Worm (Caenorhabditis elegans) whole organism, late embryonic: ENCODE data around the gene slc-17.3.

Source experiments
- C08G9.2 ChIP-seq: sonication (generic microtip); optimal IDR thresholded peaks from 2 replicates; lab custom pipeline; 2016; ENCODE audit warnings: mild to moderate bottlenecking, missing genetic modification characterization, moderate library complexity, missing compliant biosample characterization
- C38D4.7 ChIP-seq: fragments of 200-800 bp; sonication (Bioruptor generic); optimal IDR thresholded peaks from 2 replicates; lab custom pipeline; 2018; ENCODE audit warnings: mild to moderate bottlenecking, missing genetic modification characterization, moderate library complexity, missing compliant biosample characterization
- T23F11.4 ChIP-seq: fragments of 200-800 bp; sonication (Bioruptor generic); optimal IDR thresholded peaks from 2 replicates; lab custom pipeline; 2018; ENCODE audit warnings: mild to moderate bottlenecking, missing genetic modification characterization, missing compliant biosample characterization
- Y22D7AL.16 ChIP-seq: sonication (generic microtip); optimal IDR thresholded peaks from 2 replicates; lab custom pipeline; 2016; ENCODE audit warnings: missing genetic modification characterization, missing compliant biosample characterization
- ahr-1 ChIP-seq: sonication (generic microtip); optimal IDR thresholded peaks from 2 replicates; lab custom pipeline; 2016; ENCODE audit warnings: missing genetic modification characterization, missing compliant biosample characterization
- ama-1 ChIP-seq: fragments of 150-350 bp; optimal IDR thresholded peaks from 2 replicates; lab custom pipeline; 2014
- ceh-14 ChIP-seq: sonication (generic microtip); optimal IDR thresholded peaks from 2 replicates; lab custom pipeline; 2016; ENCODE audit warnings: missing genotype, missing genetic modification characterization, missing compliant biosample characterization
- ceh-19 ChIP-seq: fragments of 200-800 bp; sonication (Bioruptor generic); optimal IDR thresholded peaks from 2 replicates; lab custom pipeline; 2018; ENCODE audit warnings: mild to moderate bottlenecking, missing genetic modification characterization, missing compliant biosample characterization
- ceh-24 ChIP-seq: sonication (generic microtip); optimal IDR thresholded peaks from 2 replicates; lab custom pipeline; 2016; ENCODE audit warnings: mild to moderate bottlenecking, missing genetic modification characterization, missing compliant biosample characterization
- ceh-30 ChIP-seq: fragments of 150-350 bp; optimal IDR thresholded peaks from 2 replicates; lab custom pipeline; 2014; ENCODE audit warnings: missing biosample characterization, missing genetic modification characterization
- ceh-48 ChIP-seq: sonication (generic microtip); optimal IDR thresholded peaks from 2 replicates; lab custom pipeline; 2016; ENCODE audit warnings: missing genetic modification characterization, inconsistent platforms, missing compliant biosample characterization
- che-1 ChIP-seq: sonication (generic microtip); optimal IDR thresholded peaks from 2 replicates; lab custom pipeline; 2016; ENCODE audit warnings: mild to moderate bottlenecking, missing genetic modification characterization, missing compliant biosample characterization
- elt-2 ChIP-seq: sonication (generic microtip); optimal IDR thresholded peaks from 2 replicates; lab custom pipeline; 2016; ENCODE audit warnings: missing genetic modification reagents, missing genetic modification characterization, missing compliant biosample characterization
- elt-4 ChIP-seq: sonication (generic microtip); optimal IDR thresholded peaks from 2 replicates; lab custom pipeline; 2016; ENCODE audit warnings: missing genetic modification characterization, missing compliant biosample characterization
- ets-4 ChIP-seq: sonication (generic microtip); optimal IDR thresholded peaks from 2 replicates; lab custom pipeline; 2016; ENCODE audit warnings: missing genetic modification characterization, missing compliant biosample characterization
- eyg-1 ChIP-seq: sonication (generic microtip); optimal IDR thresholded peaks from 2 replicates; lab custom pipeline; 2016; ENCODE audit warnings: missing genotype, missing genetic modification characterization, missing compliant biosample characterization
- fkh-6 ChIP-seq: sonication (generic microtip); optimal IDR thresholded peaks from 2 replicates; lab custom pipeline; 2016; ENCODE audit warnings: missing genetic modification characterization, missing compliant biosample characterization
- hlh-6 ChIP-seq: sonication (generic microtip); optimal IDR thresholded peaks from 2 replicates; lab custom pipeline; 2016; ENCODE audit warnings: missing genotype, missing genetic modification characterization, missing compliant biosample characterization
- lim-6 ChIP-seq: sonication (generic microtip); optimal IDR thresholded peaks from 2 replicates; lab custom pipeline; 2016; ENCODE audit warnings: missing genetic modification characterization, missing compliant biosample characterization
- lin-11 ChIP-seq: fragments of 200-800 bp; sonication (Bioruptor generic); optimal IDR thresholded peaks from 2 replicates; lab custom pipeline; 2018; ENCODE audit warnings: mild to moderate bottlenecking, missing genetic modification characterization, missing compliant biosample characterization
- madf-2 ChIP-seq: sonication (generic microtip); optimal IDR thresholded peaks from 2 replicates; lab custom pipeline; 2017; ENCODE audit warnings: missing genetic modification characterization, missing compliant biosample characterization
- mec-3 ChIP-seq: sonication (generic microtip); optimal IDR thresholded peaks from 2 replicates; lab custom pipeline; 2016; ENCODE audit warnings: borderline replicate concordance, missing genetic modification characterization, missing compliant biosample characterization
- nfya-1 ChIP-seq: sonication (generic microtip); optimal IDR thresholded peaks from 2 replicates; lab custom pipeline; 2017; ENCODE audit warnings: missing genetic modification characterization, mild to moderate bottlenecking, missing compliant biosample characterization, antibody characterized with exemption, moderate library complexity
- nhr-232 ChIP-seq: sonication (generic microtip); optimal IDR thresholded peaks from 2 replicates; lab custom pipeline; 2016; ENCODE audit warnings: missing genetic modification characterization, missing compliant biosample characterization
- odd-2 ChIP-seq: sonication (generic microtip); optimal IDR thresholded peaks from 2 replicates; lab custom pipeline; 2017; ENCODE audit warnings: antibody characterized with exemption, mild to moderate bottlenecking, missing genetic modification characterization, missing compliant biosample characterization
- pha-4 ChIP-seq: fragments of 150-350 bp; optimal IDR thresholded peaks from 2 replicates; lab custom pipeline; 2018; ENCODE audit warnings: missing biosample characterization, missing genetic modification reagents, missing genetic modification characterization
- pqm-1 ChIP-seq: sonication (generic microtip); optimal IDR thresholded peaks from 2 replicates; lab custom pipeline; 2016; ENCODE audit warnings: missing genetic modification characterization, missing compliant biosample characterization
- pros-1 ChIP-seq: fragments of 150-350 bp; optimal IDR thresholded peaks from 2 replicates; lab custom pipeline; 2014; ENCODE audit warnings: missing biosample characterization, missing genetic modification reagents, missing genetic modification characterization
- ref-2 ChIP-seq: sonication (generic microtip); optimal IDR thresholded peaks from 2 replicates; lab custom pipeline; 2016; ENCODE audit warnings: missing genetic modification characterization, missing compliant biosample characterization
- sdc-2 ChIP-seq: sonication (generic microtip); optimal IDR thresholded peaks from 2 replicates; lab custom pipeline; 2016; ENCODE audit warnings: missing genotype, missing genetic modification characterization, missing compliant biosample characterization
- tbx-7 ChIP-seq: sonication (generic microtip); optimal IDR thresholded peaks from 2 replicates; lab custom pipeline; 2016; ENCODE audit warnings: missing genotype, missing genetic modification characterization, missing compliant biosample characterization
- unc-3 ChIP-seq, 2 experiments: fragments of 200-800 bp in 1 of 2; sonication (Bioruptor generic) in 1 of 2; sonication (generic microtip) in 1 of 2; conservative IDR thresholded peaks in 1 of 2; optimal IDR thresholded peaks in 1 of 2; 2 replicates each; pipeline versions ENCODE4 v1.3.6 to Lab custom; 2016 to 2022; ENCODE audit warnings: missing compliant biosample characterization in 2 of 2, missing genetic modification characterization in 2 of 2, missing genetic modification reagents in 1 of 2
- unc-42 ChIP-seq: sonication (generic microtip); optimal IDR thresholded peaks from 2 replicates; lab custom pipeline; 2016; ENCODE audit warnings: missing genotype, missing genetic modification characterization, missing compliant biosample characterization
- ztf-16 ChIP-seq: sonication (generic microtip); optimal IDR thresholded peaks from 2 replicates; lab custom pipeline; 2017; ENCODE audit warnings: missing genetic modification characterization, missing compliant biosample characterization

Gene slc-17.3

DNA sequence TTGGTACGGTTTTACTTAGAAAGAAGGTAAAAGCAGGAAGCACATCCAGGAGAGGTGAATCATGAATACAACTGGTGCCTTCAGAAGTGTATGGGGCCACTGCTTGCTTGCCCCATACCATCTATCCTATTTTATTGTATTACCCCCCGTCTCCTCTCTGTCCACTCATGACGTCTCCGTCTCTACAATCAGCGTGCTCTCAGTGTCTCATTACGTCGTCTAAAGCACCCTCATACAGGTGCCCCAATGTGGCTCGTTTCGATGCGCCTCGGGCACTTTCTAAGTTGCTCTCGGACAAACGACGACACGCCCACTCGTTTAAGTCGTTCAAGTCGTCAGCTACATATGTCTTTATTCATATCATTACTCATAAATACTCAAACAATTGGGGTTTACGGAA is 41.0 kb downstream of the slc-17.3 start:
- TF ChIP-seq ref-2 (tag; lab: Kevin White, UChicago) (peak; percentile 16), elt-2 (tag; lab: Kevin White, UChicago) (no peak)

DNA sequence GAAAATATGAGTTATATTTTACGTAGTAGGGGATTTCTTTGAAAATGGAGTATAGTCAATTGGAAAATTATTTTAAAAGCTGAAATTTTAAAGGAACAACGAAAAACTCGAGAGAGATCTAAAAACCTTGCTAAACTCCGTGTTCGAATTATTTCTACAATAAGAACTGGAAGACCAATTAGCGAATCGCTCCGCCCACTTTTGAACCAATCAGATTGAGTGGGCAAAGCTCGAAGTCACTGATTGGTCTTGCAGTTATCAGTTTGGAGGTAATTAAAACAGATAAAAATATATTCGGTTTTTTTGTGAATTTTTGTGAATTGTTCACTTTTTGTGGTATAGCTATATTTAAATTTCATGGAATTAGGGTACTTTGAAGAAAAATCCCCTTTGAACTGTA is 41.8 kb downstream of the slc-17.3 start:
- no peak for TF ChIP-seq ceh-48
- TF ChIP-seq lin-11: no peak
- no peak for TF ChIP-seq ahr-1 (tag; lab: Kevin White, UChicago)
- TF ChIP-seq nfya-1 (tag; lab: Kevin White, UChicago): peak; percentile 84
- TF ChIP-seq ceh-19 (GFP tag; lab: Kevin White, UChicago): no peak

DNA sequence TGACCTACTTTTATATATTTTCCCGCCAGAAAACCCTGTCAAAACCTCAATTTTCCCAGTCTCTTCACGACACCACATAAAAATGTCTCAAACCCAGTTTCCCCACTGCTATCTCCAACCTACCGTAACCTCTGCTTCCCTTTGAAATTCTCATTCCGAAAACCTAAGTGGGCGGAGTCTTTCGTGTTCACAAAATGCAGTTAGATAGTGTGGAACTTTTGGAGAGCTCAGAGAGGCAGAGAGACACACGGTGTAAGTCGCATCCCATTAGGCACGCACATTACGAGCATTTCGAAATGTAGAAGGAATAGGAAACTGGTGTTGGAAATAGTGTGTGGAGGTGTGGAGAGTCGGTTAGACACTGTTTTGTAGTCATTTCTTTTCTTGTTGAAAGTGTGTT is 45.2 kb downstream of the slc-17.3 start:
- TF ChIP-seq ref-2 (tag; lab: Kevin White, UChicago) (no peak), C38D4.7 (GFP tag; lab: Kevin White, UChicago) (no peak), pqm-1 (tag; lab: Kevin White, UChicago) (no peak), hlh-6 (tag; lab: Kevin White, UChicago) (no peak), unc-3 (GFP tag; conservative IDR thresholded peaks at IDR 0.05; lab: Robert Waterston, UW) (no peak), unc-3 (tag; optimal IDR thresholded peaks at IDR 0.05; lab: Kevin White, UChicago) (no peak), ceh-14 (tag; lab: Kevin White, UChicago) (no peak), ztf-16 (tag; lab: Kevin White, UChicago) (no peak), tbx-7 (tag; lab: Kevin White, UChicago) (no peak), che-1 (no peak), sdc-2 (tag; lab: Kevin White, UChicago) (no peak), ceh-30 (tag; lab: Kevin White, UChicago) (no peak), C08G9.2 (tag; lab: Kevin White, UChicago) (no peak), pha-4 (no peak), ets-4 (no peak), elt-4 (tag; lab: Kevin White, UChicago) (no peak), ceh-19 (GFP tag; lab: Kevin White, UChicago) (no peak), T23F11.4 (GFP tag; lab: Kevin White, UChicago) (no peak)

DNA sequence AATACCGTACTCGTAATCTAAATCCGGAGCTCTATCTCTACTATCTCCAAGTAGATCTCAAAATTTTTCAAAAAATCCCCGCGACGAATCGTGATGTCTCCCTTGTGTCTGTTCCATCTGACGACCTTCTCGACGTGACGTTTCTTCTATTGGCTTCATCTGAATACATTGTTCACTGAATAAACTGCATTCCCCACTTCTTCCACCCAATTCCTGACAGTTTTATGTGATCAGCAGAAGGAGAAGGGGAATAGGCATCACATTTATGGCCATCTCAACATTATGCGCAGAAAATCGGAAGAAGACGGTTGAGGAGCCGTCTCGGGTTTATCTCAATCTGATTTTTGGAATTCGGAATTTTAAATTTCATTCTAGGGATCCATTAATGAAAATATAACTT is 46.1 kb downstream of the slc-17.3 start:
- no peak for TF ChIP-seq Y22D7AL.16 (tag; lab: Kevin White, UChicago)
- no peak for TF ChIP-seq lim-6 (tag; lab: Kevin White, UChicago)
- TF ChIP-seq T23F11.4 (GFP tag; lab: Kevin White, UChicago): no peak
- no peak for TF ChIP-seq odd-2 (tag; lab: Kevin White, UChicago)
- no peak for TF ChIP-seq ztf-16 (tag; lab: Kevin White, UChicago)
- no peak for TF ChIP-seq pros-1 (tag; lab: Kevin White, UChicago)

DNA sequence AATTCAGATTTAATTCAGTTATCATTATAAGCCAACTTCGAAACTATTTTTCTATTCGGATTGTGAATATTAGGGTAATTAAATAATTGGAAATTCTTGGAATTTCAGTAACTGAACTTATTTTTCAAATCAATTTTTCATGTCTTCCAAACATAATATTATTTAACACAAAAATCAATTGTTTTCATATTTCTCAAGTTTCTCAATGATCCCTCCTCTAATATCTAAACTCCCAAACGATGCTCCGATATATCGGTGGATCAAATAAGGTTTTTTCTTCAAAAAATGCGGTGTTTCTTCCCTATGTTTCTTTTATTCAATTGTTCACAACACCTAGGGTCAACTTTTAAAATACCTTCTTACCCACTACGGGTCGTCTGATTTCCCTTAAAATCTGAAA is 48.6 kb downstream of the slc-17.3 start:
- TF ChIP-seq ama-1 (no peak), T23F11.4 (GFP tag; lab: Kevin White, UChicago) (no peak), fkh-6 (tag; lab: Kevin White, UChicago) (no peak), lim-6 (tag; lab: Kevin White, UChicago) (no peak), madf-2 (tag; lab: Kevin White, UChicago) (no peak), ztf-16 (tag; lab: Kevin White, UChicago) (no peak), C38D4.7 (GFP tag; lab: Kevin White, UChicago) (no peak), eyg-1 (tag; lab: Kevin White, UChicago) (no peak), ceh-24 (tag; lab: Kevin White, UChicago) (no peak), ets-4 (no peak), nhr-232 (tag; lab: Kevin White, UChicago) (no peak), unc-42 (no peak), mec-3 (tag; lab: Kevin White, UChicago) (no peak)
